Worm (Caenorhabditis elegans): ENCODE measurements around the gene sgo-1.

Gene sgo-1

DNA sequence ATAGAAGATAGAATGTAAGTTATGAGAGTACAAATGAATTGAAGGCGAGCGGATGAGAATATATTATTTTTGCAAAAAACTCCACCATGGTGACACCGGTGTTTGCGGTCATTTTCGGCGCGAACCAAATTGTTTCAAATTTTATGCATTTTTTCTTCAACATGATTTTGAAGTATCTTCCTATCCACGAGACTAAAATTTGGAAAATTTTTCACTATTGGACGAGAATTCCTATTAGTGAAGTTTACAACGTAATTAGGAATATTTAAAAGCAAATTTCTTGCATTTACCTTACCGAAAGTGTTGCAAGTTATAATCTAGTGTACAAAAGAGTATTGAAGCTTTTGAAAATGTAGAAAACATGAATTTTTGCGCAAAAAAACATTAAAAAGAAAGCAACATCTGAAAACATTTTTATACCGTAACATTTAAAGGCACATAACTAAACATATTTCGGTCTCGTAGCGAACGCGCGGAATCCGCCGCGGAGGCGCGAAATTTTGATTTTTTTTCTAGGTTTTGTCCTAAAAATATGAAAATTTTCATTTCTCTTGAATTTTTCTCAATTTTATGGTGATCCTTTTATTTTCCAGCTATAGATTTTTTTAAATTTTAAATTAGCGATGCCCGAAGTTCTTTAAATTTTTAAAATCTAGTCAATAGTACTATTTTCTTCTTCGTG is at the start of gene sgo-1:
sgo-1 (minus strand) TSS at position 51 of the 682 bp plus-strand sequence.
- no peak for TF ChIP-seq elt-3 (tag; optimal IDR thresholded peaks at IDR 0.05)
- no peak for TF ChIP-seq zag-1 (tag; optimal IDR thresholded peaks at IDR 0.05)
- no peak for TF ChIP-seq elt-1 (tag; optimal IDR thresholded peaks at IDR 0.05)
- no peak for TF ChIP-seq lin-13 (GFP tag; optimal IDR thresholded peaks at IDR 0.05)
- no peak for TF ChIP-seq sem-4 (tag; optimal IDR thresholded peaks at IDR 0.05)
- TF ChIP-seq nhr-21 (tag; optimal IDR thresholded peaks at IDR 0.05) = no peak

DNA sequence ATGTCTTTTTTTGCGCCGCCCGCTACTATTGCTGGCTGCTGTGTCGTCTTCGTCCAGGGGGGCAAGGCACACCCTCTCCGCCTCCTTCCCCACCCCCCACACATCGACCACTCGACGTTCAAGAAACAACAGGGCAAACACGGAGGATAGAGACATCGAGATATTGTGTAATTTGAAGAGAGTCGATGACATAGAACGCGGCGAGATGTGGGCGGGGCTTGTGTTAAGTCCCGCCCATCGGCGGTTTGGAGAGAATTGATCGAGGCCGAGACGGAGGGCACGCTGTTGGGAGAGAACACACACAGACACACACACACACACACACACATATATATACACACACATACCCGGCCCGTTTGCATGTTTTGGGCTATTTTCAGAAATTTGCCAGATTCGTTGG is 49.3 kb upstream of the sgo-1 start:
- peak; percentile 80 for TF ChIP-seq nhr-129 (tag; optimal IDR thresholded peaks at IDR 0.05)
- peak; percentile 76 for TF ChIP-seq Y55F3AM.14 (GFP tag; optimal IDR thresholded peaks at IDR 0.05)
- TF ChIP-seq elt-1 (tag; optimal IDR thresholded peaks at IDR 0.05) = no peak
- TF ChIP-seq lin-13 (GFP tag; optimal IDR thresholded peaks at IDR 0.05) = peak; percentile 49
- TF ChIP-seq peb-1 (tag; optimal IDR thresholded peaks at IDR 0.05) = no peak
- peak; percentile 66 for TF ChIP-seq fos-1 (tag; optimal IDR thresholded peaks at IDR 0.05)
- TF ChIP-seq nhr-10 (tag; optimal IDR thresholded peaks at IDR 0.05) = no peak
- TF ChIP-seq nhr-6 (tag; optimal IDR thresholded peaks at IDR 0.05) = no peak
- TF ChIP-seq unc-55 (GFP tag; optimal IDR thresholded peaks at IDR 0.05) = peak; percentile 21
- TF ChIP-seq ztf-1 (GFP tag; conservative IDR thresholded peaks at IDR 0.05) = no peak
- peak; percentile 84 for TF ChIP-seq zag-1 (tag; optimal IDR thresholded peaks at IDR 0.05)
- TF ChIP-seq lsy-2 (tag; optimal IDR thresholded peaks at IDR 0.05) = peak; percentile 34 to 65
- TF ChIP-seq unc-62 (GFP tag; optimal IDR thresholded peaks at IDR 0.05) = no peak
- TF ChIP-seq nhr-21 (tag; optimal IDR thresholded peaks at IDR 0.05) = peak; percentile 49
- no peak for TF ChIP-seq aly-2 (tag; optimal IDR thresholded peaks at IDR 0.05)
- peak; percentile 91 for TF ChIP-seq F13H6.1 (tag; optimal IDR thresholded peaks at IDR 0.05)
- no peak for TF ChIP-seq ceh-16 (tag; optimal IDR thresholded peaks at IDR 0.05)
- TF ChIP-seq nhr-77 (tag; optimal IDR thresholded peaks at IDR 0.05) = no peak
- TF ChIP-seq sma-9 (GFP tag; optimal IDR thresholded peaks at IDR 0.05) = peak; percentile 77
- TF ChIP-seq sma-9 (tag; optimal IDR thresholded peaks at IDR 0.05) = no peak
- no peak for TF ChIP-seq unc-39 (tag; optimal IDR thresholded peaks at IDR 0.05)
- peak; percentile 63 for TF ChIP-seq crh-2 (tag; optimal IDR thresholded peaks at IDR 0.05)
- no peak for TF ChIP-seq ZK546.5 (tag; optimal IDR thresholded peaks at IDR 0.05)
- peak; percentile 15 for TF ChIP-seq sem-4 (tag; optimal IDR thresholded peaks at IDR 0.05)
- TF ChIP-seq ceh-82 (tag; optimal IDR thresholded peaks at IDR 0.05) = no peak
- no peak for TF ChIP-seq mab-5 (tag; optimal IDR thresholded peaks at IDR 0.05)
- TF ChIP-seq gmeb-1 (tag; optimal IDR thresholded peaks at IDR 0.05) = no peak
- TF ChIP-seq C34F6.9 (tag; optimal IDR thresholded peaks at IDR 0.05) = peak; percentile 85
- TF ChIP-seq mdl-1 (tag; optimal IDR thresholded peaks at IDR 0.05) = peak in 1 of 2 experiments; percentile 65
- peak; percentile 17 for TF ChIP-seq ztf-4 (tag; optimal IDR thresholded peaks at IDR 0.05)
- TF ChIP-seq nhr-11 (tag; optimal IDR thresholded peaks at IDR 0.05) = no peak
- no peak for TF ChIP-seq nhr-12 (tag; optimal IDR thresholded peaks at IDR 0.05)
- TF ChIP-seq blmp-1 (tag; optimal IDR thresholded peaks at IDR 0.05; ENCODE audit: insufficient read depth) = peak; percentile 46
- peak; percentile 6 for TF ChIP-seq nhr-23 (tag; optimal IDR thresholded peaks at IDR 0.05)
- no peak for TF ChIP-seq elt-3 (tag; optimal IDR thresholded peaks at IDR 0.05)
- TF ChIP-seq alr-1 (tag; optimal IDR thresholded peaks at IDR 0.05) = no peak
- TF ChIP-seq nhr-237 (tag; optimal IDR thresholded peaks at IDR 0.05) = no peak
- no peak for TF ChIP-seq dmd-4 (tag; optimal IDR thresholded peaks at IDR 0.05)
- TF ChIP-seq egl-27 (tag; optimal IDR thresholded peaks at IDR 0.05) = no peak
- TF ChIP-seq mbf-1 (tag; optimal IDR thresholded peaks at IDR 0.05) = no peak
- TF ChIP-seq skn-1 (tag; optimal IDR thresholded peaks at IDR 0.05) = no peak
- no peak for TF ChIP-seq ama-1 (optimal IDR thresholded peaks at IDR 0.05)
- peak; percentile 80 for TF ChIP-seq nhr-25 (tag; optimal IDR thresholded peaks at IDR 0.05)
- peak; percentile 74 for TF ChIP-seq sma-3 (GFP tag; optimal IDR thresholded peaks at IDR 0.05)
- no peak for TF ChIP-seq R02D3.7 (tag; optimal IDR thresholded peaks at IDR 0.05)
- peak; percentile 32 for TF ChIP-seq lin-39 (tag; optimal IDR thresholded peaks at IDR 0.05)
- peak; percentile 29 for TF ChIP-seq lin-11 (tag; optimal IDR thresholded peaks at IDR 0.05)
